Fruit fly (Drosophila melanogaster) S2 (cell line): Measurements from ENCODE around the gene Tpc1.

Experiments
- CG8478 ChIP-seq: fragments of >200 bp; optimal IDR thresholded peaks from 2 replicates; lab custom pipeline; 2018
- CTCF ChIP-seq, 2 experiments: fragments of >200 bp; optimal IDR thresholded peaks; 2 replicates each; lab custom pipeline; 2018

- no peak for TF ChIP-seq CTCF (optimal IDR thresholded peaks at IDR 0.05; lab: Kevin White, UChicago)
- no peak for TF ChIP-seq CG8478 (lab: Kevin White, UChicago)
These were observed 6.3 kb upstream of the Tpc1 start for dm6 chr3R:10888300-10888632.
